Fruit fly (Drosophila melanogaster): Measurements from ENCODE around the gene CG42717.
A peak's percentile ranks its signal among the peaks of the same experiment; 100 is the strongest.

Gene CG42717

DNA sequence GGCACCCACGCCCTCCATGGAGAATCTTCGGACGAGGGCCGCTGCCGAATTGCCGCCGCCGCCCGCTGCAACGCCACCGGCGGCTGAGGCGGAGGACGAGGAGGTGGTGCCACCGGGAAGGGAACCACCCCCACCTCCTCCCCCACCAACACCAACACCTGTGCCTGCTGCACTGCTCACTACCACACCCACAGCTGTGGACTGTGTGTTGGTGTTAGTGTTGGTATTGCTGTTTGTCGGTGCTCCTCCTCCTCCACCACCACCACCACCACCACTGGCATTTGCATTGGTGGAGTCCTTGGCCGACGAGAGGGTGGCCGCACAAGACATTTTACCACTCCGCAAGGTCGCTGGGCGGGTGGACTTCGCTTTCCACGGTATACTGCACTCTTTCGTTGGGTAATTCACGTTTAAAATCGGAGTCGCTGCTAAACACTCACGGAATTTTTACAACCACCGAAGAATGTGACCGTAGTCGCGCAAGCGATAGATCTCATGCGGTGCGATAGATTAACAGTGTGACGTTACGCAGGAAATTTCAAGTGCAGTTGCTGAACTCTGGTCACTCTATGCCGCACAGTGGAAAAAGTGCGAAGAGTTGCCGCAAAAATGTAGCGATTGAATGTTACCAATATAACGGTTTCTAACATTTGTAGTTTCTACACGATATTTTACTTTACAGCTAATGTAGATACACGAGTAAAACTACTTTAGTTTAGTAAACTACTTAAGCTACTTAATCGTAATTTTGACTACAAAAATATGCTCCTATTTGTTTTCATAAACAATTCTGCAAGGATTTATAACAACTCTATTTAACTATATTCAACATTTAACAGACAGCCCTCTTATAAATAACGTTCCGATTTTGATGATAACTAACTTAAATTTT is 21.4 kb downstream of the CG42717 start, which contains the start of gene mib1 (continued):
- no peak for TF ChIP-seq crc (GFP tag; optimal IDR thresholded peaks at IDR 0.05)
- TF ChIP-seq CG2678 (tag; optimal IDR thresholded peaks at IDR 0.05) = peak; percentile 14
- TF ChIP-seq onecut (GFP tag; IDR thresholded peaks at IDR 0.05) = peak; percentile 37; the same call in 1 of the 2 replicates
- no peak for TF ChIP-seq Side (GFP tag; optimal IDR thresholded peaks at IDR 0.05)
- no peak for TF ChIP-seq CkIIα-i1 (GFP tag; IDR thresholded peaks at IDR 0.05)
- peak; percentile 10 for TF ChIP-seq odd (GFP tag; optimal IDR thresholded peaks at IDR 0.05)
- peak in 1 of 2 experiments; percentile 15 for TF ChIP-seq chif (GFP tag; optimal IDR thresholded peaks at IDR 0.05)
- no peak for TF ChIP-seq Tbp (GFP tag; optimal IDR thresholded peaks at IDR 0.05)
- peak; percentile 24 for TF ChIP-seq Hsf (GFP tag; optimal IDR thresholded peaks at IDR 0.05)
- TF ChIP-seq eyg (GFP tag; optimal IDR thresholded peaks at IDR 0.05) = no peak
- TF ChIP-seq usp (GFP tag; optimal IDR thresholded peaks at IDR 0.05) = no peak
- no peak for TF ChIP-seq NC2β (GFP tag; optimal IDR thresholded peaks at IDR 0.05)
- no peak for TF ChIP-seq CG4730 (GFP tag; IDR thresholded peaks at IDR 0.05)
- no peak for TF ChIP-seq da (GFP tag; optimal IDR thresholded peaks at IDR 0.05)
- TF ChIP-seq CG17361 (GFP tag; IDR thresholded peaks at IDR 0.05) = peak; percentile 49; the same call in 2 of the 3 replicates
- no peak for TF ChIP-seq jing (GFP tag; optimal IDR thresholded peaks at IDR 0.05)
- peak; percentile 100 for TF ChIP-seq nerfin-1 (tag; optimal IDR thresholded peaks at IDR 0.05)
- no peak for TF ChIP-seq CG6175 (GFP tag; IDR thresholded peaks at IDR 0.05)
- TF ChIP-seq CG33213 (GFP tag; optimal IDR thresholded peaks at IDR 0.05) = peak; percentile 86
- peak; percentile 65 for TF ChIP-seq CG12391 (tag; optimal IDR thresholded peaks at IDR 0.05)
- peak; percentile 47 for TF ChIP-seq CG12299 (tag; optimal IDR thresholded peaks at IDR 0.05)
- TF ChIP-seq cas (GFP tag; IDR thresholded peaks at IDR 0.05) = no peak
- peak; percentile 23 for TF ChIP-seq CG18599 (GFP tag; optimal IDR thresholded peaks at IDR 0.05)
- TF ChIP-seq cad (GFP tag; optimal IDR thresholded peaks at IDR 0.05) = peak; percentile 69
- no peak for TF ChIP-seq bowl (GFP tag; IDR thresholded peaks at IDR 0.05)
- no peak for TF ChIP-seq CG15269 (tag; optimal IDR thresholded peaks at IDR 0.05)
- TF ChIP-seq br (optimal IDR thresholded peaks at IDR 0.05) = no peak
- no peak for TF ChIP-seq CG43689 (GFP tag; IDR thresholded peaks at IDR 0.05)
- no peak for TF ChIP-seq Six4 (GFP tag; optimal IDR thresholded peaks at IDR 0.05)
- TF ChIP-seq Bgb (GFP tag; IDR thresholded peaks at IDR 0.05; ENCODE audit: partially characterized antibody) = peak; percentile 95
- TF ChIP-seq Scr (GFP tag; IDR thresholded peaks at IDR 0.05; ENCODE audit: partially characterized antibody) = peak; percentile 81
- TF ChIP-seq danr (GFP tag; IDR thresholded peaks at IDR 0.05) = no peak
- peak; percentile 40 for TF ChIP-seq PHDP (tag; optimal IDR thresholded peaks at IDR 0.05)
- peak; percentile 11 for TF ChIP-seq psq (GFP tag; optimal IDR thresholded peaks at IDR 0.05)
- TF ChIP-seq disco-r (GFP tag; optimal IDR thresholded peaks at IDR 0.05) = peak; percentile 12
- peak; percentile 38; the same call in 1 of the 2 replicates for TF ChIP-seq Adf1 (GFP tag; IDR thresholded peaks at IDR 0.05)
- TF ChIP-seq trh (GFP tag; optimal IDR thresholded peaks at IDR 0.05) = no peak
- no peak for TF ChIP-seq Sox102F (GFP tag; optimal IDR thresholded peaks at IDR 0.05)
- peak; percentile 99 for TF ChIP-seq sd (tag; optimal IDR thresholded peaks at IDR 0.05)
- peak; percentile 62; the same call in 1 of the 3 replicates for TF ChIP-seq sr (GFP tag; IDR thresholded peaks at IDR 0.05)
- TF ChIP-seq CG8924 (tag; optimal IDR thresholded peaks at IDR 0.05) = peak; percentile 42
- TF ChIP-seq slbo (GFP tag; IDR thresholded peaks at IDR 0.05) = peak; percentile 62; the same call in 1 of the 2 replicates
- no peak for TF ChIP-seq CG16779 (GFP tag; IDR thresholded peaks at IDR 0.05)
- no peak for TF ChIP-seq ssp (GFP tag; IDR thresholded peaks at IDR 0.05)
- TF ChIP-seq CG10366 (GFP tag; IDR thresholded peaks at IDR 0.05) = no peak
- TF ChIP-seq zfh2 (GFP tag; optimal IDR thresholded peaks at IDR 0.05) = peak; percentile 32
- TF ChIP-seq ind (GFP tag; optimal IDR thresholded peaks at IDR 0.05) = no peak
- no peak for TF ChIP-seq exex (tag; optimal IDR thresholded peaks at IDR 0.05)
- TF ChIP-seq Rx (GFP tag; IDR thresholded peaks at IDR 0.05) = no peak
- peak; percentile 35; the same call in 2 of the 3 replicates for TF ChIP-seq ken (GFP tag; IDR thresholded peaks at IDR 0.05)
- peak; percentile 15 for TF ChIP-seq bigmax (GFP tag; optimal IDR thresholded peaks at IDR 0.05)

Measured in whole organism, embryonic.